Fruit fly (Drosophila melanogaster): ENCODE data around the gene CG2652.

Gene CG2652

DNA sequence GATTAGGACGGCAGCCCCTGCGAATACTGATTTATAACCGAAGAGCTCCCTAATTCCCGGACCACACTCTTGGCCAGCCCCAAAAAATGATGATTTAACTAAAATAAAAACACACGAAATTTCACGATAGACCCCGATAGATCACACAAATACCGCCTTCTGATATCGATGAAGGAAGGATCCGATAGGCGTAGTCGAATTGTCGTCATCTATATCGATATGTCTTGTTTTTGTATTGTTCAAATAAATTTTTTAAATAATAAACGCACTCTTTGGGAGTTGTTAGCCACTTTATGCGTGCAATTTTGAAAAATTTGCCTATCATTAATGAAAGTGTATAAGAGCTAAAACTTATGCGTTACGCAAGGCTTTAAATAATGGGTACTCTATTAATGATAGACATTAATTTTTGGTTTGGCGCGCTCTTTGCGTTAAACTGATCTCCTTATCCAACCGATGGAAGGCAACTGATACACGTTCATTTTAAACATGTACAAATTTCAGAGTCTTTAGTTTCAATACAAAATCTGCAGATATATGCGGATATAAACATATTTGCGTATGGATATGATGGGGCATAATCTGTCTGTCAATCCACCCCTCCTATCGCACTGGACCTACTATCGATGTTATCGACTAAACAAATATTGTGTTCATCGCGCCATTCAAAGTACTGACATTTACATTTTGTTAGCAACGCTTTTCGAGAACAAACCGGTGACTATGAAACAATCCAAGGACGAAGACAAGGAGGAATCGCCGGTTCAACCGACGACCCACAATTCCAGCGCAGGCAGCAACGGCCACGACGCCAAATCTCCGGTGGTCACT lies 15.5 kb upstream of the CG2652 start, which contains the start of the genes Spg7 and Lint-O:
TSS of gene Spg7 (minus strand) at position 148 of the 831 bp plus-strand sequence.
TSS of gene Lint-O (plus strand) at position 638 of the 831 bp plus-strand sequence.
- TF ChIP-seq psq (optimal IDR thresholded peaks at IDR 0.05) (no peak), pan (optimal IDR thresholded peaks at IDR 0.05) (no peak), usp (GFP tag; optimal IDR thresholded peaks at IDR 0.05) (no peak), EcR (GFP tag; optimal IDR thresholded peaks at IDR 0.05) (no peak), Dll (optimal IDR thresholded peaks at IDR 0.05) (no peak), CG8478 (optimal IDR thresholded peaks at IDR 0.05) (no peak)

DNA sequence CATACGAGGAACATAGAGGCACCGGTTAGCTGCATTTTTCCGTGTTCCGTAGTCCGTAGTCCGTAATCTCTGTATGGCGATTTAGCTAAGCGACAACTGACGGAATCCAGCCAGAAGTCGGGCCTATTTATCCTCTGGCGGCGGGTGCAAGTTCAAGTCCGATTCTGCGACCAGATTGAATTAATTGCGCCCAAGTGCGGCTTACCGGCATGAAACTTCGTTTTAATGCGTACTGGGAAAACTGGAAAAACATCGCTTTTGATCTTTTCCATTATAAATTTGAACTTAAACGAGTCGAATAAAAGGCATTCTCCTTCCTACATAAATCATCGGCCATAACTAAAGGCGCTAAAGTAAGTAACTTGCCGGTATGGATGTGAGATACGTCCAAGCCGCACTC lies 11.1 kb upstream of the CG2652 start, which contains the start of gene dyw:
TSS of gene dyw (minus strand) at position 101 of the 400 bp plus-strand sequence.
- TF ChIP-seq usp (GFP tag; optimal IDR thresholded peaks at IDR 0.05) (no peak), pan (optimal IDR thresholded peaks at IDR 0.05) (no peak), Dll (optimal IDR thresholded peaks at IDR 0.05) (no peak), EcR (GFP tag; optimal IDR thresholded peaks at IDR 0.05) (no peak)

DNA sequence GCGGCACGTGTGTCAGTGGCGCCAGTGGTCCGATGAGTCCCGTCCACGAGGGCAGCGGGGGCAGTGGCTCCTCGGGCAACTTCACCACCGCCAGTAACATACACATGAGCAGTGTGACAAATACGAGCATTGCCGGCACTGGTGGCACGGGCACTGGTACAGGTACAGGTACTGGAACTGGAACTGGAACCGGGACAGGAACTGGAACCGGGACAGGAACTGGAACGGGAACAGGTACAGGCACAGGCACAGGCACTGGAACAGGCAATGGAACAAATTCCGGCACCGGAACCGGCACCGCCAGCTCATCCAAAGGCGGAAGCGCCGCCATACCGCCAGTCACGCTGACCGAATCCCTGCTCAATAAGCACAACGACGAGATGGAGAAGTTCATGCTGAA lies 7.6 kb upstream of the CG2652 start:
- TF ChIP-seq EcR (GFP tag; optimal IDR thresholded peaks at IDR 0.05), result no peak

DNA sequence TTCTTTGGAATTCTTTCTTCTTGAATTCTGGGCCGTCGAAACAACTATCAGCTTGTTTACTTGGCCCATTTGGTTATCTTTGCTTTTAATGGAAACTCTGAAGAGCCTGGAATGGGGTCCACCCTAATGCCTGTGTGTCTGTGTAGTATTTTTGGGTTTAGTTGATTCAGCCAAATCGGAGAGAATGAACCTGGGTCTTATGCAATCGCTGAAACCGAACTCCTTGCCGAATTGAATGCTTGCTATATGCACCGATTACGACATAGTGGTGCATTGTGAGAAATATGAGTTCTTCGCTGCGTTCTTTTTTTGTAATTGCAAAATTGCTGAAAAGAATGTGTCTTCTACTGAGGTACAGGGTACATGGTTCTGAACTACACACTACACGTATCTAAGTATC lies 4.2 kb upstream of the CG2652 start:
- TF ChIP-seq CG8478 (optimal IDR thresholded peaks at IDR 0.05) (no peak), usp (GFP tag; optimal IDR thresholded peaks at IDR 0.05) (no peak), EcR (GFP tag; optimal IDR thresholded peaks at IDR 0.05) (no peak), Dll (optimal IDR thresholded peaks at IDR 0.05) (no peak), pan (optimal IDR thresholded peaks at IDR 0.05) (no peak), psq (optimal IDR thresholded peaks at IDR 0.05) (no peak)

DNA sequence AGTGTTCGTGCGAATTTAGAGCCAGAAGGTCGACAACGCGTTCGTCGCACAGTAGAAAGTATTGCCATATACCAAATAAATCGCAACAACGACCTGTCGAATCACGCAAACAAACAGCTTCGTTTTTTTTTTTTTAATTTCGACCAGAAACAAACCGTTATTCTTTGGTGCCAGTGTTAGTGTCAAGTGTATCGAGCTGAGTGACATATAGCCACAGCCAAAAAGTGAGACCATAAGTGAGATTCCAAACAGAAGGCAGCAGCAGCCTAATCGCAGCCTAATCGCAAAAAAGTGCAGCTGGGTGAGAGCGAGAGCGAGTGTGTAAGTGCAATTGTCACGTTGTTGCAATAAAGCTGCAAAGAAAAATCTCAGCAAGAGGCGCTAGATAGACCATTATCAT lies 2.8 kb upstream of the CG2652 start, which contains the start of gene per:
TSS of gene per (plus strand) at position 1 of the 400 bp plus-strand sequence.
- no peak for TF ChIP-seq psq (optimal IDR thresholded peaks at IDR 0.05)
- TF ChIP-seq usp (GFP tag; optimal IDR thresholded peaks at IDR 0.05), result no peak

DNA sequence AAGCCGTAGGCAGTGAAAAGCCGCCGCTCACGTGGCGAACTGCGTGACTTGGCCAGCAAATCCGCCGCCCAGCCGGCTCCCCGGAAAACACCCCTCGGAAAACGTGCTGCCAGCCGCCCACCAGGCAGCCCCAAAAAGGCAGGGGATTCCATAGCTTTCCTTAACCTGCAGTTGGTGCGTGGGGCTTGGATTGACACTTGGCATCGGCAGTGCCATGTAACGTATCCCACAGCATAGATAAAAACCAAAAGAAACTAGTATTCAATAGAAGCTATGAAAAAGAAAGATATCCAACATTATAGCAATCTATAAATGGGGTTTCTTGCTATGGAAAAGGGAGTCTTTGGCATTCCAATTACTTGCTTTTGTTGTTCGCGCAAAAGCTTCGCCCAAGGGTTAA lies 2.3 kb upstream of the CG2652 start:
- TF ChIP-seq psq (optimal IDR thresholded peaks at IDR 0.05), result no peak
- TF ChIP-seq CG8478 (optimal IDR thresholded peaks at IDR 0.05), result no peak
- no peak for TF ChIP-seq usp (GFP tag; optimal IDR thresholded peaks at IDR 0.05)
- TF ChIP-seq Dll (optimal IDR thresholded peaks at IDR 0.05), result no peak
- TF ChIP-seq pan (optimal IDR thresholded peaks at IDR 0.05), result no peak

DNA sequence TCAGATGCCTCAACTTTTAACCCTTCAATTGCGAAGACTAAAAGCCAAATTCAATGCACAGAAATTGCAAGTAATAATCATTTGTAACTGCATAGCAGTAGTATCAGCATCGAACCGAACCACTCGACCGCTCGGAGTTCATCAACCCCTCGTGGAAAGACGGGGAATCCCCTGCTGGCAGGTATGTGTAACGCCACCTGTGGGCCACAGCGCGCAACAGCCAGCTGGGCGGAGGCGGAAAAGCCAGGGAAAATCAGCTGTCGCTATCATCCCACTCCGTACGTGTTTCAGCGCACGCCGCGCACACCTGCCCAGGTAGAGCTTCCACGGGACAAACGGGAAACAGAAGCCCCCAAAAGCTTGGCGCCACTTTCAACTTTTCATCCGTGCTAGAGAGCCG lies 1.7 kb upstream of the CG2652 start:
- TF ChIP-seq EcR (GFP tag; optimal IDR thresholded peaks at IDR 0.05) (no peak), CG8478 (optimal IDR thresholded peaks at IDR 0.05) (no peak), Dll (optimal IDR thresholded peaks at IDR 0.05) (no peak), pan (optimal IDR thresholded peaks at IDR 0.05) (no peak), usp (GFP tag; optimal IDR thresholded peaks at IDR 0.05) (no peak), psq (optimal IDR thresholded peaks at IDR 0.05) (no peak)

DNA sequence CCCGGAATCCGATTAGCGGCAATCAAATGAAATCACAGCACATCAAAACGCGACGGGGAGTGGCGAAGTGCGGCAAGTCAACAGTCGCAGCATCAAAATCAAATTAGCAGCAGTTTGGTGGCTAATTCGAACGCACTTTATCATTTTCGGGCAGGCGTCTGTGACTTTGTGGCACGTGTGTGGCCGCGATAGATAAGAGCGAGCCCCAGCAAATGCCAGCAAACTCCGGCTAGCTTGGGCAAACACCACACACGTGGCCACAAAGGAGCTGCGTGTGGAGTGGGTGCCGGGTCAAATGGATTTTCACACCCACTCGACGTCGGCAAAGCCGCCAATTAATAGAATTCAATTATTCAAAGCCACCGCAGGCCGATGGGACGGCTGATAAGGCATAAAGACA lies 1.2 kb upstream of the CG2652 start:
- TF ChIP-seq usp (GFP tag; optimal IDR thresholded peaks at IDR 0.05), result no peak
- TF ChIP-seq psq (optimal IDR thresholded peaks at IDR 0.05), result no peak
- TF ChIP-seq EcR (GFP tag; optimal IDR thresholded peaks at IDR 0.05), result no peak
- TF ChIP-seq CG8478 (optimal IDR thresholded peaks at IDR 0.05), result no peak
- TF ChIP-seq pan (optimal IDR thresholded peaks at IDR 0.05), result no peak
- TF ChIP-seq Dll (optimal IDR thresholded peaks at IDR 0.05), result no peak

DNA sequence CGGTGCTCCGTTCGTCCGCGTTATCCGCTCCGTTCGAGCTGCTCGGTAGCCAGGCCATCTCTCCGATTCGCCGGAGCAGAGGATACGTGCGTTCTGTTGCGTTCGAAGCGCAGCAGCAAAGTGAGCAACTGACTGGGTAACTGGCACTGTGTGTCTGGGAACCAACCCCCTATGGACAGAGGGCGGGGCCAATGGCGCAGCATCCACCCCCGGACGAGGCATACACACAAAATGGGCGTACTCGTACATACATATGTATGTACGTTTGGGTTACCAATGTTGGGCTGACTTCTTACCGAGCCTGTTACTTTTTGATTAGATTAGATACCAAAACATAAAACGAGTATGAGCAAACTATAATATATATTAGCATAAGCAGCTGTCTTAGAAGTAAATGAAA lies 1.1 kb downstream of the CG2652 start, which contains the start of gene HLH3B:
TSS of gene HLH3B (minus strand) at position 123 of the 400 bp plus-strand sequence.
- no peak for TF ChIP-seq CG8478 (optimal IDR thresholded peaks at IDR 0.05)
- no peak for TF ChIP-seq usp (GFP tag; optimal IDR thresholded peaks at IDR 0.05)
- TF ChIP-seq psq (optimal IDR thresholded peaks at IDR 0.05), result no peak
- TF ChIP-seq Dll (optimal IDR thresholded peaks at IDR 0.05), result no peak
- no peak for TF ChIP-seq pan (optimal IDR thresholded peaks at IDR 0.05)
- TF ChIP-seq EcR (GFP tag; optimal IDR thresholded peaks at IDR 0.05), result no peak

DNA sequence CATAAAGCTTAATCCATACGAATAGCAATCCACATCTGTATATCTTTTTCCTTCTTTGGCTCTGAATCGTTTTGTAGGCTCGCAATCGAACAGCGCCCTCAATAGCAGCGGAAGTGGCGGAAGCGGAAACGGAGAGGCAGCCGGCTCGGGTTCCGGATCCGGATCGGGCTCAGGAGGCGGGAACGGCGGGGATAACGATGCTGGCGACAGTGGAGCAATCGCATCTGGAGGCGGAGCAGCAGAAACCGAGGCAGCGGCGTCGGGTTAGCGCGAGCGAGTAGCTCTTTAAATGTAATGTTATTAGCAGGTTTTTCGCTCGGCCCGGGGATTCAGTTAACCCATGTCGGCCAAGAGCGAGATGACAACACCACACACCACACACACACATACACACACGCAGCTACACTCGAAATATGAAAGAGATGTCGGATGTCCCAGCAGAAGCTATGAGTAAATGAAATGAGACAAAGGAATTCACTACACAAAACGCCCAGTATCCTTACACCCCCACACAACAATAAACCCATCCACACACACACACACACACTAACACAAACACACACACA lies 5.6 kb downstream of the CG2652 start:
- TF ChIP-seq EcR (GFP tag; optimal IDR thresholded peaks at IDR 0.05) (no peak), usp (GFP tag; optimal IDR thresholded peaks at IDR 0.05) (no peak), Dll (optimal IDR thresholded peaks at IDR 0.05) (no peak), CG8478 (optimal IDR thresholded peaks at IDR 0.05) (no peak), psq (optimal IDR thresholded peaks at IDR 0.05) (no peak), pan (optimal IDR thresholded peaks at IDR 0.05) (no peak)

DNA sequence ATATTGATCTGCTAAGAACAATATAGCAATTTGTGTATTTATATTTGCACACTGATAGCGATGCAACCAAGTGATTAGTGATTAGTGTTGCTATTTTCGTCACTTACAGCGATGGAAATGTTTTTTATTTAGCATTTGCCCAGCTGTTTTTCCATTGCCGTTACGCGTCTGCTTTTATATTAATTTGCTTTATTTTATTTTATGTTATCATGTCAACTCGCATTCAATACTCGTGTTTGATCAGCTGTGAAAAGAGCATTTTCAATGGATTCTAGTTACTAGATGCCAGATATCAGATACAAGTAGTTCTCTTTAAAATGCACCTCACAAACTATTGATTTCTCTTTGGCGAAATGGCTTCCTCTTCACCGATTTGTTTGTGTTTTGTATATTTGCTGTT lies 19.3 kb downstream of the CG2652 start:
- TF ChIP-seq pan (optimal IDR thresholded peaks at IDR 0.05) (no peak), CG8478 (optimal IDR thresholded peaks at IDR 0.05) (no peak), usp (GFP tag; optimal IDR thresholded peaks at IDR 0.05) (no peak), psq (optimal IDR thresholded peaks at IDR 0.05) (no peak), EcR (GFP tag; optimal IDR thresholded peaks at IDR 0.05) (no peak), Dll (optimal IDR thresholded peaks at IDR 0.05) (no peak)

DNA sequence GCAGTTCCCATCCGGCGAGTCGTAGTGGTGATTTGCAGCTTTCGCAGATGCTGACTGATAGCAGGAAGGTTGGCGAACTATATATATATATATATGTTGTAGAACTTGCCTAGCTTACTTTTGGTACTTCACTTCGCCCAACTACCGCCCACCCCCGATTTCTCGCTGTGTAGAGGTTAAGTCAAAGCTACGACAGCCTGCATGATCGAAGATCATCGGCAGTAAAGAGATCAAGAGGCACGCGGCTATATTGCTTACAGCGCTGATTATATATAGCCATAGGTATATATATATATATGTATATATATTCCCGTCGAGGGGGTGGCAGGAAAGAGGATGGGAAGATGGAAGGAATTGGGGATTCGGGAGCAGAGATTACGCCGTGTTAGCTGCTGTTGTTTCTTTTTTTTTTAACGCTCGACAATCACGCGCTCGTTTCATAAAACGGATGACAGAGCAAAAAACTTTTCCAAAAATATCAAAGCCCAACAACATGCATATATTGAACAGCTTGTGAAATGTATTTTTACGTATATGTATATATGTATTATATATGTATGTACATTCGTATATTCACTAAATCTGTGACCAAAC lies 20.1 kb downstream of the CG2652 start:
- no peak for TF ChIP-seq Dll (optimal IDR thresholded peaks at IDR 0.05)
- TF ChIP-seq psq (optimal IDR thresholded peaks at IDR 0.05), result no peak
- no peak for TF ChIP-seq CG8478 (optimal IDR thresholded peaks at IDR 0.05)
- TF ChIP-seq EcR (GFP tag; optimal IDR thresholded peaks at IDR 0.05), result no peak
- no peak for TF ChIP-seq pan (optimal IDR thresholded peaks at IDR 0.05)
- TF ChIP-seq usp (GFP tag; optimal IDR thresholded peaks at IDR 0.05), result no peak
